Worm (Caenorhabditis elegans) whole organism, L4 larva: ENCODE results near the gene pqn-53.

ENCODE experiments used
- D1046.2 ChIP-seq: fragments of 200-800 bp; sonication (Bioruptor generic); IDR thresholded peaks from 2 replicates; pipeline ENCODE4 v1.3.6; 2022; ENCODE audit warnings: missing genetic modification characterization, missing compliant biosample characterization
- F26F4.8 ChIP-seq: fragments of 200-800 bp; sonication (Bioruptor generic); conservative IDR thresholded peaks from 2 replicates; pipeline ENCODE4 v1.3.6; 2022; ENCODE audit warnings: missing genetic modification characterization, missing compliant biosample characterization
- F49E8.2 ChIP-seq: sonication (generic microtip); optimal IDR thresholded peaks from 2 replicates; lab custom pipeline; 2016; ENCODE audit warnings: missing compliant biosample characterization, mild to moderate bottlenecking, missing genetic modification characterization, borderline replicate concordance
- T20F7.1 ChIP-seq: fragments of 200-800 bp; sonication (Bioruptor generic); optimal IDR thresholded peaks from 2 replicates; lab custom pipeline; 2018; ENCODE audit warnings: mild to moderate bottlenecking, missing genetic modification characterization, missing compliant biosample characterization
- T26A8.4 ChIP-seq: fragments of 200-800 bp; sonication (Bioruptor generic); IDR thresholded peaks from 2 replicates; pipeline ENCODE4 v1.3.6; 2022; ENCODE audit warnings: missing genetic modification characterization, missing compliant biosample characterization
- Y105C5A.15 ChIP-seq: fragments of 200-800 bp; sonication (Bioruptor generic); IDR thresholded peaks from 2 replicates; pipeline ENCODE4 v1.3.6; 2022; ENCODE audit warnings: missing genetic modification characterization, missing compliant biosample characterization
- Y48G9A.11 ChIP-seq: fragments of 200-800 bp; sonication (Bioruptor generic); IDR thresholded peaks from 2 replicates; pipeline ENCODE4 v1.3.6; 2022; ENCODE audit warnings: missing genetic modification reagents, missing genetic modification characterization, missing compliant biosample characterization
- Y75B8A.6 ChIP-seq: fragments of 200-800 bp; sonication (Bioruptor generic); IDR thresholded peaks from 2 replicates; pipeline ENCODE4 v1.3.6; 2022; ENCODE audit warnings: missing genetic modification reagents, missing genetic modification characterization, missing compliant biosample characterization
- aha-1 ChIP-seq: fragments of 150-350 bp; peaks from one replicate; lab custom pipeline; 2014; ENCODE audit warnings: missing biosample characterization, missing genetic modification characterization
- aly-2 ChIP-seq: sonication (generic microtip); optimal IDR thresholded peaks from 2 replicates; lab custom pipeline; 2018; ENCODE audit warnings: missing biosample characterization, missing genetic modification characterization
- ama-1 ChIP-seq: fragments of 150-350 bp; optimal IDR thresholded peaks from 2 replicates; lab custom pipeline; 2014; ENCODE audit warnings: inconsistent platforms, mixed read lengths
- ctbp-1 ChIP-seq: fragments of 200-800 bp; sonication (Bioruptor generic); IDR thresholded peaks from 2 replicates; pipeline ENCODE4 v1.3.6; 2022; ENCODE audit warnings: missing genetic modification reagents, missing genetic modification characterization, missing compliant biosample characterization
- daf-12 ChIP-seq: fragments of 150-350 bp; optimal IDR thresholded peaks from 2 replicates; lab custom pipeline; 2014; ENCODE audit warnings: missing biosample characterization, missing genetic modification reagents, missing genetic modification characterization
- daf-16 ChIP-seq, 3 experiments: sonication (generic microtip); optimal IDR thresholded peaks; 2 replicates each; lab custom pipeline; 2016 to 2017; ENCODE audit warnings: missing genetic modification characterization in 3 of 3, missing genetic modification reagents in 3 of 3, mild to moderate bottlenecking in 2 of 3, missing compliant biosample characterization in 2 of 3, missing biosample characterization in 1 of 3, moderate library complexity in 1 of 3
- daf-8 ChIP-seq: fragments of 200-800 bp; sonication (Bioruptor generic); IDR thresholded peaks from 2 replicates; pipeline ENCODE4 v1.3.6; 2022; ENCODE audit warnings: missing genetic modification characterization, missing compliant biosample characterization
- dmd-9 ChIP-seq: fragments of 200-800 bp; sonication (Bioruptor generic); IDR thresholded peaks from 2 replicates; pipeline ENCODE4 v1.3.6; 2022; ENCODE audit warnings: missing genetic modification reagents, missing genetic modification characterization, missing compliant biosample characterization
- dve-1 ChIP-seq: sonication (generic microtip); optimal IDR thresholded peaks from 2 replicates; lab custom pipeline; 2017; ENCODE audit warnings: antibody characterized with exemption, mild to moderate bottlenecking, missing genetic modification characterization, missing compliant biosample characterization; ENCODE audit not compliant: insufficient read depth
- egl-43 ChIP-seq: fragments of 200-800 bp; sonication (Bioruptor generic); IDR thresholded peaks from 2 replicates; pipeline ENCODE4 v1.3.6; 2022; ENCODE audit warnings: missing genetic modification reagents, missing genetic modification characterization, missing compliant biosample characterization
- lin-13 ChIP-seq: fragments of 150-350 bp; optimal IDR thresholded peaks from 2 replicates; lab custom pipeline; 2014; ENCODE audit warnings: missing biosample characterization, missing genetic modification reagents, missing genetic modification characterization
- lin-15B ChIP-seq: fragments of 150-350 bp; sonication (generic microtip); optimal IDR thresholded peaks from 3 replicates; lab custom pipeline; 2014; ENCODE audit warnings: missing biosample characterization, missing genetic modification characterization
- lin-38 ChIP-seq: fragments of 200-800 bp; sonication (Bioruptor generic); IDR thresholded peaks from 2 replicates; pipeline ENCODE4 v1.3.6; 2022; ENCODE audit warnings: missing genetic modification reagents, missing genetic modification characterization, missing compliant biosample characterization
- lsy-2 ChIP-seq, 2 experiments: fragments of 150-350 bp in 1 of 2; sonication (generic microtip) in 1 of 2; optimal IDR thresholded peaks; 2 replicates each; lab custom pipeline; 2014 to 2017; ENCODE audit warnings: missing biosample characterization in 2 of 2, missing genetic modification characterization in 2 of 2
- madf-5 ChIP-seq, 2 experiments: fragments of 200-800 bp; sonication (Bioruptor generic); IDR thresholded peaks; 2 replicates each; pipeline ENCODE4 v1.3.6; 2022; ENCODE audit warnings: missing compliant biosample characterization in 2 of 2, missing genetic modification characterization in 2 of 2
- mep-1 ChIP-seq: fragments of 150-350 bp; sonication (generic microtip); optimal IDR thresholded peaks from 3 replicates; lab custom pipeline; 2014; ENCODE audit warnings: missing biosample characterization, missing genetic modification characterization
- mes-2 ChIP-seq: sonication (generic microtip); optimal IDR thresholded peaks from 2 replicates; lab custom pipeline; 2016; ENCODE audit warnings: missing genotype, mild to moderate bottlenecking, missing genetic modification characterization, missing compliant biosample characterization; ENCODE audit not compliant: poor library complexity, severe bottlenecking
- nhr-11 ChIP-seq: fragments of 150-350 bp; optimal IDR thresholded peaks from 2 replicates; lab custom pipeline; 2014; ENCODE audit warnings: missing biosample characterization, missing genetic modification characterization
- nhr-111 ChIP-seq: fragments of 200-800 bp; sonication (Bioruptor generic); optimal IDR thresholded peaks from 2 replicates; lab custom pipeline; 2018; ENCODE audit warnings: mild to moderate bottlenecking, missing genetic modification characterization, missing compliant biosample characterization
- nhr-25 ChIP-seq: sonication (generic microtip); optimal IDR thresholded peaks from 2 replicates; lab custom pipeline; 2017; ENCODE audit warnings: missing genetic modification characterization, mild to moderate bottlenecking, missing compliant biosample characterization, antibody characterized with exemption, moderate library complexity, borderline replicate concordance; ENCODE audit not compliant: insufficient read depth
- nhr-6 ChIP-seq: fragments of 150-350 bp; optimal IDR thresholded peaks from 2 replicates; lab custom pipeline; 2014; ENCODE audit warnings: missing biosample characterization, missing genetic modification characterization
- php-3 ChIP-seq: fragments of 200-800 bp; sonication (Bioruptor generic); IDR thresholded peaks from 2 replicates; pipeline ENCODE4 v1.3.6; 2022; ENCODE audit warnings: missing genetic modification reagents, missing genetic modification characterization, missing compliant biosample characterization
- sdz-12 ChIP-seq: fragments of 200-800 bp; sonication (Bioruptor generic); optimal IDR thresholded peaks from 2 replicates; lab custom pipeline; 2018; ENCODE audit warnings: mild to moderate bottlenecking, missing genetic modification characterization, missing compliant biosample characterization
- snpc-1.2 ChIP-seq: fragments of 200-800 bp; sonication (Bioruptor generic); IDR thresholded peaks from 2 replicates; pipeline ENCODE4 v1.3.6; 2022; ENCODE audit warnings: missing genetic modification reagents, missing genetic modification characterization, missing compliant biosample characterization
- snpc-4 ChIP-seq: fragments of 150-350 bp; optimal IDR thresholded peaks from 2 replicates; lab custom pipeline; 2014; ENCODE audit warnings: missing biosample characterization, missing genetic modification characterization
- spr-3 ChIP-seq: fragments of 200-800 bp; sonication (Bioruptor generic); optimal IDR thresholded peaks from 2 replicates; lab custom pipeline; 2018; ENCODE audit warnings: mild to moderate bottlenecking, missing genetic modification characterization, missing compliant biosample characterization
- tra-1 ChIP-seq: fragments of 200-800 bp; sonication (Bioruptor generic); IDR thresholded peaks from 2 replicates; pipeline ENCODE4 v1.3.6; 2022; ENCODE audit warnings: missing genetic modification reagents, missing genetic modification characterization, missing compliant biosample characterization
- unc-130 ChIP-seq: sonication (generic microtip); optimal IDR thresholded peaks from 2 replicates; lab custom pipeline; 2016; ENCODE audit warnings: missing genetic modification reagents, missing genetic modification characterization, missing compliant biosample characterization
- unc-39 ChIP-seq: sonication (generic microtip); optimal IDR thresholded peaks from 2 replicates; lab custom pipeline; 2017; ENCODE audit warnings: missing biosample characterization, missing genetic modification characterization
- zfp-2 ChIP-seq: sonication (generic microtip); optimal IDR thresholded peaks from 2 replicates; lab custom pipeline; 2016; ENCODE audit warnings: mild to moderate bottlenecking, missing genetic modification characterization, missing compliant biosample characterization
- zfp-3 ChIP-seq: fragments of 200-800 bp; sonication (Bioruptor generic); conservative IDR thresholded peaks from 2 replicates; pipeline ENCODE4 v1.3.6; 2022; ENCODE audit warnings: missing genetic modification reagents, missing genetic modification characterization, missing compliant biosample characterization
- zip-2 ChIP-seq: fragments of 150-350 bp; optimal IDR thresholded peaks from 2 replicates; lab custom pipeline; 2014; ENCODE audit warnings: missing biosample characterization, missing genetic modification characterization
- ztf-11 ChIP-seq: fragments of 150-350 bp; optimal IDR thresholded peaks from 2 replicates; lab custom pipeline; 2014; ENCODE audit warnings: missing biosample characterization, missing genetic modification characterization

The pqn-53 gene

ce11 chrV:12063036-12063435 is 2.2 kb downstream of the pqn-53 start, which contains the start of gene clh-6:
clh-6 (minus strand) TSS chrV:12063368.
- TF ChIP-seq F26F4.8 (GFP tag; lab: Robert Waterston, UW), result no peak
- no peak for TF ChIP-seq daf-16 (GFP tag; optimal IDR thresholded peaks at IDR 0.05; lab: Kevin White, UChicago)
- peak; percentile 27 for TF ChIP-seq daf-16 (tag; optimal IDR thresholded peaks at IDR 0.05; lab: Kevin White, UChicago)
- peak; percentile 24 for TF ChIP-seq dve-1 (tag; lab: Kevin White, UChicago)
- 0 out of 2 replicates have a peak, but pooled peaks have one; percentile 36 for TF ChIP-seq T26A8.4
- TF ChIP-seq nhr-6 (tag; lab: Kevin White, UChicago), result peak; percentile 15
- TF ChIP-seq ama-1 (lab: Kevin White, UChicago), result peak; percentile 71
- TF ChIP-seq D1046.2 (GFP tag; lab: Robert Waterston, UW), result 0 out of 2 replicates have a peak, but pooled peaks have one; percentile 66
- peak; percentile 23; the same call in 1 of the 2 replicates for TF ChIP-seq Y48G9A.11 (GFP tag; lab: Robert Waterston, UW)
- no peak for TF ChIP-seq unc-39 (tag; lab: Kevin White, UChicago)
- TF ChIP-seq lin-38 (GFP tag; lab: Robert Waterston, UW), result peak; percentile 44
- no peak for TF ChIP-seq unc-130 (GFP tag; lab: Kevin White, UChicago)
- TF ChIP-seq egl-43 (GFP tag; lab: Robert Waterston, UW), result 0 out of 2 replicates have a peak, but pooled peaks have one; percentile 34
- TF ChIP-seq zfp-3 (GFP tag; lab: Robert Waterston, UW), result 0 out of 2 replicates have a peak, but pooled peaks have one; percentile 43
- peak; percentile 25 for TF ChIP-seq lin-13 (GFP tag; lab: Kevin White, UChicago)
- peak in 1 of 2 experiments; percentile 50 for TF ChIP-seq lsy-2 (tag; optimal IDR thresholded peaks at IDR 0.05; lab: Kevin White, UChicago)
- TF ChIP-seq Y75B8A.6, result no peak
- peak; percentile 87 for TF ChIP-seq aha-1 (tag; lab: Kevin White, UChicago)
- peak; percentile 2 for TF ChIP-seq mes-2 (tag; lab: Kevin White, UChicago)
- TF ChIP-seq, all 104 proteins: peak for 14

DNA sequence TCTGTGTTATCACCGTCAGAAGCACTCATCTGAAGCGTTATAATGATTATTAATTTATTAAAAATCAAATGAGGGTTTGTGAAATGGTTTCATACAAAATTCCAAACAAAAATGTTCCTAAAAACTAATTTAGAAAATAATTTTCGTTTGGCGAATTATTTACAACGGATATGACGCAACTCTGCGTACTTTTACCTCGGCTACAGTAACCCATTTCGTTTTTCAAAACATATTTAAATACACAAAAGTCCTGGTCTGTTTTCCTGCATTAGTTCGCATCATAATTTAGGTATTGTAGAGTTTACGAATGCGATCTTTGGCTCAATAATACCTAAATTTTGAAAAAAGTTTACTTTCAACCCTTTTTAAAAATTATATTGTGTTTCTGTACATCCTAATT is 5.5 kb downstream of the pqn-53 start, which contains the start of gene R07B7.2:
TSS of gene R07B7.2 (minus strand) at position 35 of the 400 bp plus-strand sequence.
- TF ChIP-seq daf-8 (GFP tag; lab: Robert Waterston, UW), result no peak
- no peak for TF ChIP-seq madf-5 (GFP tag; IDR thresholded peaks at IDR 0.05; lab: Robert Waterston, UW)
- no peak for TF ChIP-seq nhr-111 (GFP tag; lab: Kevin White, UChicago)
- TF ChIP-seq ctbp-1 (GFP tag; lab: Robert Waterston, UW), result no peak
- TF ChIP-seq ztf-11 (tag; lab: Kevin White, UChicago), result no peak
- no peak for TF ChIP-seq spr-3 (GFP tag; lab: Kevin White, UChicago)
- TF ChIP-seq T20F7.1 (GFP tag; lab: Kevin White, UChicago), result no peak
- TF ChIP-seq php-3 (GFP tag; lab: Robert Waterston, UW), result no peak
- no peak for TF ChIP-seq sdz-12 (GFP tag; lab: Kevin White, UChicago)
- no peak for TF ChIP-seq snpc-1.2 (GFP tag; lab: Robert Waterston, UW)
- TF ChIP-seq D1046.2 (GFP tag; lab: Robert Waterston, UW), result no peak
- no peak for TF ChIP-seq mes-2 (tag; lab: Kevin White, UChicago)
- no peak for TF ChIP-seq F49E8.2 (tag; lab: Kevin White, UChicago)
- TF ChIP-seq Y105C5A.15 (GFP tag; lab: Robert Waterston, UW), result no peak
- TF ChIP-seq dmd-9 (GFP tag; lab: Robert Waterston, UW), result no peak
- no peak for TF ChIP-seq lsy-2 (tag; optimal IDR thresholded peaks at IDR 0.05; lab: Kevin White, UChicago)
- TF ChIP-seq daf-12, result no peak
- no peak for TF ChIP-seq unc-130 (GFP tag; lab: Kevin White, UChicago)

- TF ChIP-seq nhr-11 (no peak), snpc-4 (tag; lab: Kevin White, UChicago) (no peak), mep-1 (tag; lab: Kevin White, UChicago) (no peak), D1046.2 (GFP tag; lab: Robert Waterston, UW) (no peak), unc-39 (tag; lab: Kevin White, UChicago) (no peak), zip-2 (no peak), nhr-25 (tag; lab: Kevin White, UChicago) (no peak), lin-15B (no peak), F26F4.8 (GFP tag; lab: Robert Waterston, UW) (no peak), spr-3 (GFP tag; lab: Kevin White, UChicago) (no peak), tra-1 (no peak), zfp-2 (tag; lab: Kevin White, UChicago) (no peak), sdz-12 (GFP tag; lab: Kevin White, UChicago) (no peak), aly-2 (tag; lab: Kevin White, UChicago) (no peak)
- TF ChIP-seq, all 104 proteins: peak for 0
These were observed 11.6 kb downstream of the pqn-53 start, which contains the start of gene F10C2.7 for ce11 chrV:12053598-12053997. F10C2.7 (plus strand) TSS chrV:12053898.
